Worm (Caenorhabditis elegans): ENCODE data around the gene pqn-68.

ce11 chrV:12904054-12904453 lies 48.4 kb upstream of the pqn-68 start, which contains the start of gene ttr-27:
- no peak for TF ChIP-seq unc-62 (GFP tag; optimal IDR thresholded peaks at IDR 0.05)
- no peak for TF ChIP-seq pha-4 (tag; optimal IDR thresholded peaks at IDR 0.05)
- TF ChIP-seq nhr-28 (tag; optimal IDR thresholded peaks at IDR 0.05) = no peak
- TF ChIP-seq ztf-11 (tag; optimal IDR thresholded peaks at IDR 0.05) = no peak
- no peak for TF ChIP-seq blmp-1 (tag; optimal IDR thresholded peaks at IDR 0.05)
- TF ChIP-seq nhr-237 (tag; optimal IDR thresholded peaks at IDR 0.05) = no peak
- TF ChIP-seq hlh-1 (tag; optimal IDR thresholded peaks at IDR 0.05) = no peak
- no peak for TF ChIP-seq unc-39 (tag; optimal IDR thresholded peaks at IDR 0.05)
- no peak for TF ChIP-seq lin-13 (tag; optimal IDR thresholded peaks at IDR 0.05)
